Worm (Caenorhabditis elegans) whole organism, mixed stage, embryonic: ENCODE measurements around the gene C02E7.7.

Source experiments
- lin-13 ChIP-seq: fragments of 150-350 bp; optimal IDR thresholded peaks from 2 replicates; lab custom pipeline; 2014; ENCODE audit warnings: missing biosample characterization, missing genetic modification characterization
- mep-1 ChIP-seq: fragments of 150-350 bp; optimal IDR thresholded peaks from 2 replicates; lab custom pipeline; 2017; ENCODE audit warnings: missing biosample characterization, missing genetic modification reagents, missing genetic modification characterization, inconsistent platforms
- nhr-2 ChIP-seq: fragments of 150-350 bp; optimal IDR thresholded peaks from 2 replicates; lab custom pipeline; 2014; ENCODE audit warnings: missing biosample characterization, missing genetic modification characterization
- snpc-4 ChIP-seq: fragments of 150-350 bp; optimal IDR thresholded peaks from 2 replicates; lab custom pipeline; 2014; ENCODE audit warnings: missing biosample characterization, missing genetic modification characterization
- tbx-8 ChIP-seq: fragments of 200-800 bp; sonication (Bioruptor generic); optimal IDR thresholded peaks from 2 replicates; lab custom pipeline; 2018; ENCODE audit warnings: mild to moderate bottlenecking, missing genetic modification characterization, moderate library complexity, missing compliant biosample characterization
- unc-62 ChIP-seq: fragments of 150-350 bp; optimal IDR thresholded peaks from 2 replicates; lab custom pipeline; 2014; ENCODE audit warnings: missing biosample characterization, missing genetic modification reagents, missing genetic modification characterization

- TF ChIP-seq unc-62 (no peak), mep-1 (tag; lab: Kevin White, UChicago) (no peak), nhr-2 (tag; lab: Kevin White, UChicago) (no peak), tbx-8 (no peak), snpc-4 (no peak), lin-13 (tag; lab: Kevin White, UChicago) (no peak)
These were observed 33.1 kb upstream of the C02E7.7 start, which contains the start of gene str-207 for ce11 chrV:4951434-4951833.
